Worm (Caenorhabditis elegans): ENCODE measurements around the gene lgc-20.

ce11 chrII:11333375-11333774 lies 10.0 kb downstream of the lgc-20 start:
- TF ChIP-seq ama-1 (optimal IDR thresholded peaks at IDR 0.05), result no peak
- TF ChIP-seq rnt-1 (tag; optimal IDR thresholded peaks at IDR 0.05), result no peak

All from whole organism, late embryonic.